Fruit fly (Drosophila melanogaster): Measurements from ENCODE around the gene 5-HT2B.

5-HT2B gene

DNA sequence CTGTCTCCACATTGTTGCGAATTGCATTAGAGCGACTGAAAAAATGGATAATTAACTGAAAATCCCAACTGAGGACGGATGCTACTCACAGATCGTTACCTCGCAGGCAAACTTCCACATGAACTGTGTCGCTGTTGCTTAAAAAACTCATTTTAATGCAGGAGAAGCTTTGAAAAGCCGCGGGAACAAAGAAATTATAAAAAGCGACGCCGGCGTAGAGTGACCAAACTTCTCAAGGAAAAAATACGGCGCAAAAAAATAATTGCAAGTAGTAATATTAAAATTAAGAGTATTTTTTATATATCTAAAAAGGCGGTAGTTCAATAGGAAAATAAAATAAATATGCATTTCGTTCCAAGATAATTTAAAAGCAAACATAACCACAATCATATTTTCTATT is 16.5 kb upstream of the 5-HT2B start, which contains the start of gene pch2:
Gene pch2, minus strand, starts transcription at position 243 of the 400 bp plus-strand sequence.
- TF ChIP-seq Hr78 (GFP tag; optimal IDR thresholded peaks at IDR 0.05) (no peak), Abd-B (GFP tag; optimal IDR thresholded peaks at IDR 0.05) (no peak)

DNA sequence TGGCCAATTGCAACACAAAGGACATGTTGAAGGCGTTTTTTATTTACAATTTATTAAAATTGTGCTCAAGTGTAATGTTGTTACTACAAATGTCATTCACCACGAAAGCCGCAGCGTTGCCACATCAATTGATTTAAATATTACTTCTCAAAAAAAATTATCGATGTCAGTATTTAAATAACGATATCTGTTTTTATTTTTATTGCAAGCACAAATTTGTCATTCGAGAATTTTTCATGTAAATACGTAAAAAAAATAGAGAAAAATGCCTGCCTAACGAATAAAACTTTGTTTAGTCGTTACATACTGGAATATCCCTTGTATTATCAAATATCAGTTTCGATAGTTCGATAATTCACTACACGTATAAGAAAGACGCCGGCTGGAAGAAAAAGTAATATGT is 15.5 kb upstream of the 5-HT2B start, which contains the start of the genes mRpS18A and CG31460:
Gene mRpS18A, minus strand, starts transcription at position 110 of the 403 bp plus-strand sequence.
Gene CG31460, plus strand, starts transcription at position 190 of the 403 bp plus-strand sequence.
- TF ChIP-seq N (GFP tag; optimal IDR thresholded peaks at IDR 0.05): no peak
- TF ChIP-seq Mio (GFP tag; optimal IDR thresholded peaks at IDR 0.05): no peak
- peak; percentile 13 for TF ChIP-seq h (GFP tag; optimal IDR thresholded peaks at IDR 0.05)
- TF ChIP-seq dl (GFP tag; optimal IDR thresholded peaks at IDR 0.05; ENCODE audit: insufficient read depth in 1 of 2, partially characterized antibody in 2 of 2): no peak
- no peak for TF ChIP-seq Abd-B (GFP tag; optimal IDR thresholded peaks at IDR 0.05)
- no peak for TF ChIP-seq psq (GFP tag; optimal IDR thresholded peaks at IDR 0.05)
- TF ChIP-seq CG32264 (GFP tag; optimal IDR thresholded peaks at IDR 0.05): no peak
- no peak for TF ChIP-seq OdsH (GFP tag; optimal IDR thresholded peaks at IDR 0.05)
- no peak for TF ChIP-seq Hnf4 (GFP tag; optimal IDR thresholded peaks at IDR 0.05)
- no peak for TF ChIP-seq brk (GFP tag; optimal IDR thresholded peaks at IDR 0.05)
- no peak for TF ChIP-seq dsf (GFP tag; optimal IDR thresholded peaks at IDR 0.05; ENCODE audit: borderline replicate concordance)
- TF ChIP-seq woc (GFP tag; optimal IDR thresholded peaks at IDR 0.05): no peak
- TF ChIP-seq tai (GFP tag; optimal IDR thresholded peaks at IDR 0.05): no peak
- peak; percentile 89 for TF ChIP-seq fru (GFP tag; optimal IDR thresholded peaks at IDR 0.05)
- TF ChIP-seq jim (GFP tag; optimal IDR thresholded peaks at IDR 0.05): no peak
- TF ChIP-seq lola (GFP tag; optimal IDR thresholded peaks at IDR 0.05): no peak
- no peak for TF ChIP-seq CrebA (GFP tag; optimal IDR thresholded peaks at IDR 0.05; ENCODE audit: borderline replicate concordance)
- TF ChIP-seq br (GFP tag; optimal IDR thresholded peaks at IDR 0.05): no peak
- TF ChIP-seq CG9705 (GFP tag; optimal IDR thresholded peaks at IDR 0.05): no peak
- TF ChIP-seq Rel (GFP tag; optimal IDR thresholded peaks at IDR 0.05): no peak
- TF ChIP-seq Rel (tag; optimal IDR thresholded peaks at IDR 0.05): no peak
- TF ChIP-seq Hr78 (GFP tag; optimal IDR thresholded peaks at IDR 0.05): no peak
- no peak for TF ChIP-seq Myc (optimal IDR thresholded peaks at IDR 0.05)
- peak in 1 of 2 experiments; percentile 20 for TF ChIP-seq foxo (GFP tag; optimal IDR thresholded peaks at IDR 0.05)
- no peak for TF ChIP-seq Vsx2 (GFP tag; optimal IDR thresholded peaks at IDR 0.05; ENCODE audit: partially characterized antibody)
- TF ChIP-seq sv (GFP tag; optimal IDR thresholded peaks at IDR 0.05): no peak
- TF ChIP-seq Hr83 (GFP tag; optimal IDR thresholded peaks at IDR 0.05; ENCODE audit: poor library complexity, severe bottlenecking): no peak
- TF ChIP-seq Sp1 (GFP tag; optimal IDR thresholded peaks at IDR 0.05): no peak
- TF ChIP-seq rgr (GFP tag; optimal IDR thresholded peaks at IDR 0.05): no peak
- TF ChIP-seq GATAd (GFP tag; optimal IDR thresholded peaks at IDR 0.05): no peak
- TF ChIP-seq dmrt93B (GFP tag; optimal IDR thresholded peaks at IDR 0.05): no peak
- TF ChIP-seq Jra (GFP tag; optimal IDR thresholded peaks at IDR 0.05): peak; percentile 7
- no peak for TF ChIP-seq usp (GFP tag; optimal IDR thresholded peaks at IDR 0.05)
- TF ChIP-seq Dif (GFP tag; optimal IDR thresholded peaks at IDR 0.05; ENCODE audit: partially characterized antibody): no peak
- no peak for TF ChIP-seq Dfd (GFP tag; optimal IDR thresholded peaks at IDR 0.05)
- no peak for TF ChIP-seq pan (optimal IDR thresholded peaks at IDR 0.05)
- TF ChIP-seq HLH106 (tag; optimal IDR thresholded peaks at IDR 0.05): no peak
- no peak for TF ChIP-seq sage (GFP tag; optimal IDR thresholded peaks at IDR 0.05)
- TF ChIP-seq ey (GFP tag; optimal IDR thresholded peaks at IDR 0.05): peak; percentile 9

DNA sequence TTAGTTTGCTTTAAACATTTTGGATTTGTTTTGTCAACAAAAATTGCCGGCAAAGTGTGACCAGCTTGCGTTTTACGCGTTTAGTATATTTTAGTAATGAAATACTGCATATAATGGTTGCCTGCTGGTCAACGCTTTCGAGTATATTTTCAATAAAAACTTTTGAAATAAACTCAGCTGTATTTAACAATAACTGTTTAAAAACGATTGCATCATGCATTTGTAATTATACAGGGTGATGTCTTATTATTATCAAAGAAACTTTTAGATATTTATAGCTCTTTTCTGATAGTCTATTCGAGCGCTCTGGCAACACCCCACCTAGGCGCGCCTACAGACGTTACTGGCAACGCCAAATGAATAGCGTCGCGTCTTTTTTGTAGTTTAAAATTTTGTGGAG is 14.2 kb upstream of the 5-HT2B start, which contains the start of gene Cenp-C:
Gene Cenp-C, plus strand, starts transcription at position 332 of the 400 bp plus-strand sequence.
- no peak for TF ChIP-seq sage (GFP tag; optimal IDR thresholded peaks at IDR 0.05)
- TF ChIP-seq rgr (GFP tag; optimal IDR thresholded peaks at IDR 0.05): peak; percentile 36
- TF ChIP-seq HLH106 (tag; optimal IDR thresholded peaks at IDR 0.05): peak; percentile 34
- peak; percentile 51 for TF ChIP-seq Hnf4 (GFP tag; optimal IDR thresholded peaks at IDR 0.05)
- TF ChIP-seq Abd-B (GFP tag; optimal IDR thresholded peaks at IDR 0.05): no peak
- peak in 1 of 2 experiments; percentile 53 for TF ChIP-seq foxo (GFP tag; optimal IDR thresholded peaks at IDR 0.05)
- TF ChIP-seq ey (GFP tag; optimal IDR thresholded peaks at IDR 0.05): peak; percentile 5

All from whole organism, wandering third instar larva.